Worm (Caenorhabditis elegans) whole organism, L4 larva: ENCODE results near the gene anmt-2.
A peak's percentile ranks its signal among the peaks of the same experiment; 100 is the strongest.

Experiments used
- F37D6.2 ChIP-seq: sonication (generic microtip); optimal IDR thresholded peaks from 2 replicates; lab custom pipeline; 2016; ENCODE audit warnings: mild to moderate bottlenecking, missing genetic modification characterization, missing compliant biosample characterization
- T26A8.4 ChIP-seq: fragments of 200-800 bp; sonication (Bioruptor generic); IDR thresholded peaks from 2 replicates; pipeline ENCODE4 v1.3.6; 2022; ENCODE audit warnings: missing genetic modification characterization, missing compliant biosample characterization
- Y105C5A.15 ChIP-seq: fragments of 200-800 bp; sonication (Bioruptor generic); IDR thresholded peaks from 2 replicates; pipeline ENCODE4 v1.3.6; 2022; ENCODE audit warnings: missing genetic modification characterization, missing compliant biosample characterization
- Y48G9A.11 ChIP-seq: fragments of 200-800 bp; sonication (Bioruptor generic); IDR thresholded peaks from 2 replicates; pipeline ENCODE4 v1.3.6; 2022; ENCODE audit warnings: missing genetic modification reagents, missing genetic modification characterization, missing compliant biosample characterization
- Y75B8A.6 ChIP-seq: fragments of 200-800 bp; sonication (Bioruptor generic); IDR thresholded peaks from 2 replicates; pipeline ENCODE4 v1.3.6; 2022; ENCODE audit warnings: missing genetic modification reagents, missing genetic modification characterization, missing compliant biosample characterization
- ZK546.5 ChIP-seq, 2 experiments: sonication (generic microtip); optimal IDR thresholded peaks; 2 replicates each; lab custom pipeline; 2017; ENCODE audit warnings: missing biosample characterization in 2 of 2, missing genetic modification characterization in 2 of 2
- aha-1 ChIP-seq: fragments of 150-350 bp; peaks from one replicate; lab custom pipeline; 2014; ENCODE audit warnings: missing biosample characterization, missing genetic modification characterization
- aly-2 ChIP-seq: sonication (generic microtip); optimal IDR thresholded peaks from 2 replicates; lab custom pipeline; 2018; ENCODE audit warnings: missing biosample characterization, missing genetic modification characterization
- ama-1 ChIP-seq: fragments of 150-350 bp; optimal IDR thresholded peaks from 2 replicates; lab custom pipeline; 2014; ENCODE audit warnings: inconsistent platforms, mixed read lengths
- attf-4 ChIP-seq: sonication (generic microtip); optimal IDR thresholded peaks from 3 replicates; lab custom pipeline; 2017; ENCODE audit warnings: missing biosample characterization, missing genetic modification characterization
- ceh-20 ChIP-seq: fragments of 200-800 bp; sonication (Bioruptor generic); IDR thresholded peaks from 2 replicates; pipeline ENCODE4 v1.3.6; 2022; ENCODE audit warnings: missing genetic modification reagents, missing genetic modification characterization, missing compliant biosample characterization
- ceh-28 ChIP-seq: fragments of 150-350 bp; optimal IDR thresholded peaks from 2 replicates; lab custom pipeline; 2014; ENCODE audit warnings: missing biosample characterization, missing genetic modification reagents, missing genetic modification characterization
- ceh-82 ChIP-seq: sonication (generic microtip); optimal IDR thresholded peaks from 2 replicates; lab custom pipeline; 2017; ENCODE audit warnings: missing biosample characterization, missing genetic modification characterization
- cey-2 ChIP-seq: sonication (generic microtip); optimal IDR thresholded peaks from 3 replicates; lab custom pipeline; 2017; ENCODE audit warnings: missing genetic modification characterization, mild to moderate bottlenecking, missing compliant biosample characterization, antibody characterized with exemption, borderline replicate concordance; ENCODE audit not compliant: insufficient read depth
- daf-12 ChIP-seq: fragments of 150-350 bp; optimal IDR thresholded peaks from 2 replicates; lab custom pipeline; 2014; ENCODE audit warnings: missing biosample characterization, missing genetic modification reagents, missing genetic modification characterization
- daf-16 ChIP-seq, 3 experiments: sonication (generic microtip); optimal IDR thresholded peaks; 2 replicates each; lab custom pipeline; 2016 to 2017; ENCODE audit warnings: missing genetic modification characterization in 3 of 3, missing genetic modification reagents in 3 of 3, mild to moderate bottlenecking in 2 of 3, missing compliant biosample characterization in 2 of 3, missing biosample characterization in 1 of 3, moderate library complexity in 1 of 3
- daf-19 ChIP-seq: fragments of 200-800 bp; sonication (Bioruptor generic); conservative IDR thresholded peaks from 2 replicates; pipeline ENCODE4 v1.3.6; 2022; ENCODE audit warnings: missing genetic modification characterization, missing compliant biosample characterization
- dmd-6 ChIP-seq: fragments of 200-800 bp; sonication (Bioruptor generic); IDR thresholded peaks from 2 replicates; pipeline ENCODE4 v1.3.6; 2022; ENCODE audit warnings: missing genetic modification reagents, missing genetic modification characterization, missing compliant biosample characterization
- duxl-1 ChIP-seq: sonication (generic microtip); optimal IDR thresholded peaks from 2 replicates; lab custom pipeline; 2016; ENCODE audit warnings: mild to moderate bottlenecking, missing genetic modification characterization, moderate library complexity, missing compliant biosample characterization; ENCODE audit not compliant: poor library complexity
- dve-1 ChIP-seq: sonication (generic microtip); optimal IDR thresholded peaks from 2 replicates; lab custom pipeline; 2017; ENCODE audit warnings: antibody characterized with exemption, mild to moderate bottlenecking, missing genetic modification characterization, missing compliant biosample characterization; ENCODE audit not compliant: insufficient read depth
- fos-1 ChIP-seq: fragments of 150-350 bp; optimal IDR thresholded peaks from 2 replicates; lab custom pipeline; 2014; ENCODE audit warnings: missing biosample characterization, missing genetic modification characterization
- hlh-11 ChIP-seq: fragments of 200-800 bp; sonication (Bioruptor generic); optimal IDR thresholded peaks from 2 replicates; lab custom pipeline; 2018; ENCODE audit warnings: mild to moderate bottlenecking, missing genetic modification characterization, missing compliant biosample characterization
- jun-1 ChIP-seq: fragments of 150-350 bp; optimal IDR thresholded peaks from 2 replicates; lab custom pipeline; 2014; ENCODE audit warnings: missing biosample characterization, missing genetic modification reagents, missing genetic modification characterization
- lin-1 ChIP-seq: fragments of 200-800 bp; sonication (Bioruptor generic); IDR thresholded peaks from 2 replicates; pipeline ENCODE4 v1.3.6; 2022; ENCODE audit warnings: missing genetic modification reagents, missing genetic modification characterization, missing compliant biosample characterization
- lin-13 ChIP-seq: fragments of 150-350 bp; optimal IDR thresholded peaks from 2 replicates; lab custom pipeline; 2014; ENCODE audit warnings: missing biosample characterization, missing genetic modification reagents, missing genetic modification characterization
- lin-38 ChIP-seq: fragments of 200-800 bp; sonication (Bioruptor generic); IDR thresholded peaks from 2 replicates; pipeline ENCODE4 v1.3.6; 2022; ENCODE audit warnings: missing genetic modification reagents, missing genetic modification characterization, missing compliant biosample characterization
- lir-3 ChIP-seq: sonication (generic microtip); optimal IDR thresholded peaks from 2 replicates; lab custom pipeline; 2016; ENCODE audit warnings: mild to moderate bottlenecking, missing genetic modification characterization, missing compliant biosample characterization
- madf-5 ChIP-seq, 2 experiments: fragments of 200-800 bp; sonication (Bioruptor generic); IDR thresholded peaks; 2 replicates each; pipeline ENCODE4 v1.3.6; 2022; ENCODE audit warnings: missing compliant biosample characterization in 2 of 2, missing genetic modification characterization in 2 of 2
- madf-9 ChIP-seq: fragments of 200-800 bp; sonication (Bioruptor generic); conservative IDR thresholded peaks from 2 replicates; pipeline ENCODE4 v1.3.6; 2022; ENCODE audit warnings: missing genetic modification reagents, missing genetic modification characterization, missing compliant biosample characterization
- mdl-1 ChIP-seq, 2 experiments: fragments of 150-350 bp in 1 of 2; sonication (generic microtip) in 1 of 2; optimal IDR thresholded peaks; 2 replicates each; lab custom pipeline; 2014 to 2017; ENCODE audit warnings: missing biosample characterization in 2 of 2, missing genetic modification characterization in 2 of 2
- mxl-2 ChIP-seq: fragments of 200-800 bp; sonication (Bioruptor generic); conservative IDR thresholded peaks from 2 replicates; pipeline ENCODE4 v1.3.6; 2022; ENCODE audit warnings: missing genetic modification reagents, missing genetic modification characterization, missing compliant biosample characterization
- mxl-3 ChIP-seq: fragments of 200-800 bp; sonication (Bioruptor generic); optimal IDR thresholded peaks from 2 replicates; lab custom pipeline; 2018; ENCODE audit warnings: mild to moderate bottlenecking, missing genetic modification characterization, missing compliant biosample characterization
- nhr-111 ChIP-seq: fragments of 200-800 bp; sonication (Bioruptor generic); optimal IDR thresholded peaks from 2 replicates; lab custom pipeline; 2018; ENCODE audit warnings: mild to moderate bottlenecking, missing genetic modification characterization, missing compliant biosample characterization
- nhr-25 ChIP-seq: sonication (generic microtip); optimal IDR thresholded peaks from 2 replicates; lab custom pipeline; 2017; ENCODE audit warnings: missing genetic modification characterization, mild to moderate bottlenecking, missing compliant biosample characterization, antibody characterized with exemption, moderate library complexity, borderline replicate concordance; ENCODE audit not compliant: insufficient read depth
- nhr-28 ChIP-seq: fragments of 150-350 bp; optimal IDR thresholded peaks from 2 replicates; lab custom pipeline; 2014; ENCODE audit warnings: missing biosample characterization, missing genetic modification characterization
- nhr-42 ChIP-seq: fragments of 200-800 bp; sonication (Bioruptor generic); IDR thresholded peaks from 2 replicates; pipeline ENCODE4 v1.3.6; 2022; ENCODE audit warnings: missing genetic modification characterization, missing compliant biosample characterization
- nhr-48 ChIP-seq: sonication (generic microtip); optimal IDR thresholded peaks from 2 replicates; lab custom pipeline; 2016; ENCODE audit warnings: mild to moderate bottlenecking, missing genetic modification characterization, missing compliant biosample characterization
- nhr-6 ChIP-seq: fragments of 150-350 bp; optimal IDR thresholded peaks from 2 replicates; lab custom pipeline; 2014; ENCODE audit warnings: missing biosample characterization, missing genetic modification characterization
- nhr-77 ChIP-seq: fragments of 150-350 bp; optimal IDR thresholded peaks from 2 replicates; lab custom pipeline; 2014; ENCODE audit warnings: missing biosample characterization, missing genetic modification characterization
- pha-4 ChIP-seq, 2 experiments: fragments of 150-350 bp in 1 of 2; fragments of 200-800 bp in 1 of 2; sonication (Bioruptor generic) in 1 of 2; IDR thresholded peaks in 1 of 2; optimal IDR thresholded peaks in 1 of 2; 2 replicates each; pipeline versions ENCODE4 v1.3.6 to Lab custom; 2014 to 2022; ENCODE audit warnings: missing genetic modification characterization in 2 of 2, missing genetic modification reagents in 2 of 2, missing biosample characterization in 1 of 2, missing compliant biosample characterization in 1 of 2
- php-3 ChIP-seq: fragments of 200-800 bp; sonication (Bioruptor generic); IDR thresholded peaks from 2 replicates; pipeline ENCODE4 v1.3.6; 2022; ENCODE audit warnings: missing genetic modification reagents, missing genetic modification characterization, missing compliant biosample characterization
- pqm-1 ChIP-seq: sonication (generic microtip); optimal IDR thresholded peaks from 2 replicates; lab custom pipeline; 2017; ENCODE audit warnings: missing biosample characterization, missing genetic modification characterization
- saeg-2 ChIP-seq: fragments of 200-800 bp; sonication (Bioruptor generic); IDR thresholded peaks from 2 replicates; pipeline ENCODE4 v1.3.6; 2022; ENCODE audit warnings: missing genetic modification reagents, missing genetic modification characterization, missing compliant biosample characterization
- sdz-12 ChIP-seq: fragments of 200-800 bp; sonication (Bioruptor generic); optimal IDR thresholded peaks from 2 replicates; lab custom pipeline; 2018; ENCODE audit warnings: mild to moderate bottlenecking, missing genetic modification characterization, missing compliant biosample characterization
- snpc-4 ChIP-seq: fragments of 150-350 bp; optimal IDR thresholded peaks from 2 replicates; lab custom pipeline; 2014; ENCODE audit warnings: missing biosample characterization, missing genetic modification characterization
- unc-39 ChIP-seq: sonication (generic microtip); optimal IDR thresholded peaks from 2 replicates; lab custom pipeline; 2017; ENCODE audit warnings: missing biosample characterization, missing genetic modification characterization
- zag-1 ChIP-seq: fragments of 150-350 bp; optimal IDR thresholded peaks from 2 replicates; lab custom pipeline; 2014; ENCODE audit warnings: missing biosample characterization, missing genetic modification characterization
- zfp-2 ChIP-seq: sonication (generic microtip); optimal IDR thresholded peaks from 2 replicates; lab custom pipeline; 2016; ENCODE audit warnings: mild to moderate bottlenecking, missing genetic modification characterization, missing compliant biosample characterization
- ztf-7 ChIP-seq: fragments of 150-350 bp; optimal IDR thresholded peaks from 2 replicates; lab custom pipeline; 2014; ENCODE audit warnings: missing biosample characterization, missing genetic modification characterization

anmt-2 gene

ce11 chrIII:6183118-6183517 lies 25.6 kb upstream of the anmt-2 start, which contains the start of gene nas-28:
TSS of gene nas-28 (minus strand) at chrIII:6183218.
- no peak for TF ChIP-seq unc-39
- TF ChIP-seq jun-1 (tag; lab: Kevin White, UChicago) = no peak
- TF ChIP-seq snpc-4 = no peak
- TF ChIP-seq lin-13 (GFP tag; lab: Kevin White, UChicago) = no peak
- TF ChIP-seq ama-1 = no peak
- no peak for TF ChIP-seq duxl-1
- TF ChIP-seq cey-2 (tag; lab: Kevin White, UChicago) = no peak
- TF ChIP-seq nhr-111 (GFP tag; lab: Kevin White, UChicago) = no peak

DNA sequence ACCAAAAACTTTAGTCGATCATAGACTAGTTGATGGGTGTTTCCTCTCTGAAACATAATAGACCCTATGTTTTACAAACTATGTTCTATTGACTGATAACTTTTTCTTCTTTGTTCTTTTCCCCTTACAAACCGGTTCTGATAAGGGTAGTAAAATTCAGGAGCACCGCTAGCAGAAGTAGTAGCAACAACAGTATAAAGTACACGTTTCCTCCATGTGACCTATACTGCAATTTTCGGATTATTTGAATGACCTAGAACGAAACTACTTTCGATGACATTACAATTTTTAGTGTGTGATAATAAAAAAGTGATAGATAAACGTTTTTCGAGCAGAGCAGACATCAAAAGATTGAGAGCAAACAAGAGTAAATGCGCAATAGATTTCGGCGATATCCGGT lies 22.7 kb upstream of the anmt-2 start:
- TF ChIP-seq ztf-7 (no peak), madf-9 (GFP tag; lab: Robert Waterston, UW) (no peak), ceh-20 (no peak), attf-4 (tag; lab: Kevin White, UChicago) (no peak), lin-1 (GFP tag; lab: Robert Waterston, UW) (peak; percentile 48; the same call in 1 of the 2 replicates), lin-13 (GFP tag; lab: Kevin White, UChicago) (no peak), snpc-4 (no peak), daf-19 (GFP tag; lab: Robert Waterston, UW) (no peak), ZK546.5 (tag; optimal IDR thresholded peaks at IDR 0.05; lab: Kevin White, UChicago) (no peak), Y75B8A.6 (GFP tag; lab: Robert Waterston, UW) (no peak), zfp-2 (tag; lab: Kevin White, UChicago) (no peak), ceh-82 (tag; lab: Kevin White, UChicago) (no peak), lir-3 (tag; lab: Kevin White, UChicago) (no peak), nhr-42 (GFP tag; lab: Robert Waterston, UW) (no peak), nhr-48 (tag; lab: Kevin White, UChicago) (peak; percentile 35), T26A8.4 (no peak), F37D6.2 (tag; lab: Kevin White, UChicago) (no peak), nhr-6 (tag; lab: Kevin White, UChicago) (no peak), dmd-6 (GFP tag; lab: Robert Waterston, UW) (peak; percentile 78), fos-1 (tag; lab: Kevin White, UChicago) (no peak), lin-38 (GFP tag; lab: Robert Waterston, UW) (no peak), ama-1 (no peak), daf-12 (tag; lab: Kevin White, UChicago) (no peak), aly-2 (tag; lab: Kevin White, UChicago) (no peak), mdl-1 (tag; optimal IDR thresholded peaks at IDR 0.05; lab: Kevin White, UChicago) (peak in 1 of 2 experiments; percentile 64), pha-4 (GFP tag; IDR thresholded peaks at IDR 0.05; lab: Robert Waterston, UW) (no peak), pha-4 (tag; optimal IDR thresholded peaks at IDR 0.05; lab: Kevin White, UChicago) (no peak), pqm-1 (tag; lab: Kevin White, UChicago) (peak; percentile 67), mxl-3 (GFP tag; lab: Kevin White, UChicago) (peak; percentile 4), Y48G9A.11 (GFP tag; lab: Robert Waterston, UW) (no peak), nhr-28 (tag; lab: Kevin White, UChicago) (peak; percentile 56), Y105C5A.15 (GFP tag; lab: Robert Waterston, UW) (no peak), dve-1 (tag; lab: Kevin White, UChicago) (peak; percentile 89), daf-16 (GFP tag; optimal IDR thresholded peaks at IDR 0.05; lab: Kevin White, UChicago) (no peak), daf-16 (tag; optimal IDR thresholded peaks at IDR 0.05; lab: Kevin White, UChicago) (peak; percentile 72), php-3 (peak; percentile 82), ceh-28 (tag; lab: Kevin White, UChicago) (no peak), madf-5 (GFP tag; IDR thresholded peaks at IDR 0.05; lab: Robert Waterston, UW) (no peak), mxl-2 (GFP tag; lab: Robert Waterston, UW) (no peak), nhr-77 (tag; lab: Kevin White, UChicago) (peak; percentile 20), duxl-1 (no peak), saeg-2 (GFP tag; lab: Robert Waterston, UW) (no peak), zag-1 (tag; lab: Kevin White, UChicago) (no peak), aha-1 (tag; lab: Kevin White, UChicago) (no peak), nhr-25 (tag; lab: Kevin White, UChicago) (no peak), hlh-11 (tag; lab: Kevin White, UChicago) (peak; percentile 78), sdz-12 (GFP tag; lab: Kevin White, UChicago) (no peak)
